Fruit fly (Drosophila melanogaster): ENCODE measurements around the gene HP5.

dm6 chrX:11495474-11495873 lies 40.9 kb downstream of the HP5 start:
- no peak for TF ChIP-seq Dll (optimal IDR thresholded peaks at IDR 0.05)
- no peak for TF ChIP-seq pan (optimal IDR thresholded peaks at IDR 0.05)
- TF ChIP-seq psq (optimal IDR thresholded peaks at IDR 0.05) = no peak
- no peak for TF ChIP-seq CG8478 (optimal IDR thresholded peaks at IDR 0.05)
